Worm (Caenorhabditis elegans): ENCODE results near the gene gcy-14.

DNA sequence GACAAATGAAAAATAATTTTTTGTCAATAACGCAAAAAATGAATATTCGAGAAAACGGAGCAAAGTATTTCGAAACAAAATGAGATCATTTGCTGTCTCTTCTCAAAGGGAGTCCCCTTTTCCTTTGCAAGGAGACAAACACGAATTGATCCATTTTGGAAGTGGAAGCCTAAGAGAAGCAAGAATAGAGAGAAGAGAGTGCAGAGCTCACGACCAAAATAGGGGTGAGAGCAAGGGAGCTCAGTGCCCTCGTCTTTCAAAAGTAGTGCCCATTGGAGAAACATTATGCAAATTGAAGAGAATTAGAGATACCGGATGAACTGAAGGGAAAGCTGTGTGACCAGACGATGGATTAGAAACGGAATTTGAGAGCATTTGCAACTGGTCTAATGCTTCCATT, 16.9 kb downstream of the gcy-14 start:
- no peak for TF ChIP-seq che-1 (tag; optimal IDR thresholded peaks at IDR 0.05)
- TF ChIP-seq pha-4 (tag; optimal IDR thresholded peaks at IDR 0.05) = no peak
- no peak for TF ChIP-seq F13H6.1 (tag; optimal IDR thresholded peaks at IDR 0.05)
- no peak for TF ChIP-seq unc-86 (tag; optimal IDR thresholded peaks at IDR 0.05)
- TF ChIP-seq fkh-10 (GFP tag; optimal IDR thresholded peaks at IDR 0.05) = no peak
- no peak for TF ChIP-seq ama-1 (optimal IDR thresholded peaks at IDR 0.05)
- TF ChIP-seq ttx-3 (tag; optimal IDR thresholded peaks at IDR 0.05) = no peak
